Fruit fly (Drosophila melanogaster) whole organism: ENCODE measurements around the gene robl22E.

Experiments used
- CG8478 ChIP-seq: fragments of >200 bp; optimal IDR thresholded peaks from 2 replicates; lab custom pipeline; 2018; ENCODE audit warnings: inconsistent platforms
- Dll ChIP-seq: fragments of >200 bp; optimal IDR thresholded peaks from 2 replicates; lab custom pipeline; 2017
- EcR ChIP-seq, 2 experiments: fragments of >200 bp; optimal IDR thresholded peaks; 2 replicates each; lab custom pipeline; 2017; ENCODE audit warnings: missing biosample characterization in 2 of 2, missing genetic modification characterization in 2 of 2, missing genetic modification reagents in 2 of 2
- psq ChIP-seq: fragments of >200 bp; optimal IDR thresholded peaks from 2 replicates; lab custom pipeline; 2017

DNA sequence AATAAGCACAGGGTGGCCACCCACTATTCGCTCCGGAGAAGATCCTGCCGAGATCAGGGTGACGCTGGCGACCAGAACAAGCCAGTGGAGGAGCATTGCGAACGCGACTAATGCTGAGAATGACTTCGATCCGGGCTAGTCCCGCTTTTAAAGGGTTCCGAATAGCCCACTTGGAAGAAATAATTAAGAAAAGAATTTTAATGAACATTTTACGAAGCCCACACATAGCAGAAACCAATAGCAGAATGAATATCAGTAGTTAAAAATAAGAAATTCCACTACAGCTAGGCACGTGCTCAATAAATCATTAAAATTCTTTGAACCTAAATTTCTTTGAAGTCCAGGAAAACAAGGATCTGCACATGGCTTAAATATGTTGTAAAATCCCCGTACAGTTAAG lies 39.4 kb downstream of the robl22E start, which contains the start of gene Ser12:
- TF ChIP-seq EcR (GFP tag; optimal IDR thresholded peaks at IDR 0.05; lab: Kevin White, UChicago) (no peak), CG8478 (lab: Kevin White, UChicago) (no peak), Dll (no peak), psq (lab: Kevin White, UChicago) (no peak)
